Fruit fly (Drosophila melanogaster) whole organism, prepupa: ENCODE measurements around the gene TwdlX.
A peak's percentile ranks its signal among the peaks of the same experiment; 100 is the strongest.

Experiments
- Met ChIP-seq: fragments of 200-800 bp; sonication (Bioruptor generic); optimal IDR thresholded peaks from 3 replicates; lab custom pipeline; 2016; ENCODE audit warnings: missing biosample characterization, missing genetic modification characterization
- Sox102F ChIP-seq: fragments of 200-800 bp; sonication (Bioruptor generic); optimal IDR thresholded peaks from 2 replicates; lab custom pipeline; 2016; ENCODE audit warnings: missing biosample characterization, mild to moderate bottlenecking, missing genetic modification characterization
- achi ChIP-seq: fragments of 200-800 bp; sonication (Bioruptor generic); optimal IDR thresholded peaks from 3 replicates; lab custom pipeline; 2016; ENCODE audit warnings: missing biosample characterization, missing genetic modification characterization

DNA sequence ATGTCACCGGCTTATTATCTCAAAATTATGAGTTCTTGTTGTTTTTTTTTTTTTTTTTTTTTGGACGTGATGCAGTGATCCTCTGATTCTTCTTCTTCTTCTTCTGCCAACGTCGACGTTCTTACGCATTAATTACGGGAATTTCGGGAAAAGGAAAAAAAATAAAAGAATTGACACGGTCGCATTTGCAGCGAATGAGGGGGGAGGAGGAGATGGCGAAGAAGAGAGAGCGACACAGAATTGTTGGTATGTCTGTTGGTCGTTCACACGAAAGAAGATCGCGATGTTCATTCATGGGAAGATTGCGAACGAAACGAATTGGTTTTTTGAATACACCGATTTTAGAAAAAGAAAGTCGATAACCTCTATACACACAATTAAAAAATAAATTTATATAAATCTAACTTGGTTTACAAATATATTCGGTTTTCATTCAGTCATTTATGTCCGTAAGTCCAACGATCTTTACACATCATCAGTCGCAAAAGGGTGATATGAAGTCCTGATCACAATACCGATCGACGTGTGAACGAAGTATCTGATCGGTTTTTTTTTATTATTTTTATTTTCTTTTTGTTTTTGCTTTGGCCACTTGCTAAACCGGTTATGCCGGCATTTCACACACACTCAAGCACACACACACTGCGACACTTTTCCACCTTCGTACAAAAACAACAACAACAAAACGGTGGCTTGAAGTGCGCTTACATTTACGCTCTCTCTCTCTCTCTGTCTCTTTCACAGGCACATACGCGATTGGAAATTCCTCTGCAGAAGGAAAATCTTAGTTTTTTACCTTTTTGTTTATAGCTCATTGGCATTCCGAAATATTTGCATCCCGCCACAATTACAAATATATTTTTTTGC, 20.1 kb downstream of the TwdlX start:
- TF ChIP-seq Sox102F (GFP tag; lab: Kevin White, UChicago) (peak; percentile 88), Met (peak; percentile 85), achi (GFP tag; lab: Kevin White, UChicago) (peak; percentile 85)
